Fruit fly (Drosophila melanogaster) whole organism, prepupa: Measurements from ENCODE around the gene CG13965.

Experiments used
- Blimp-1 ChIP-seq: fragments of 200-800 bp; sonication (Bioruptor generic); optimal IDR thresholded peaks from 3 replicates; lab custom pipeline; 2017; ENCODE audit warnings: missing biosample characterization, missing genetic modification characterization, mild to moderate bottlenecking, moderate library complexity, missing genetic modification reagents
- CG10631 ChIP-seq: fragments of 200-800 bp; sonication (Bioruptor generic); optimal IDR thresholded peaks from 2 replicates; lab custom pipeline; 2016; ENCODE audit warnings: missing biosample characterization, missing genetic modification characterization
- CG15336 ChIP-seq: fragments of 200-800 bp; sonication (Bioruptor generic); IDR thresholded peaks from 2 replicates; pipeline ENCODE4 v1.3.6; 2022; ENCODE audit warnings: missing biosample characterization, missing genetic modification characterization
- CG3032 ChIP-seq: fragments of 200-800 bp; optimal IDR thresholded peaks from 2 replicates; lab custom pipeline; 2019; ENCODE audit warnings: missing biosample characterization, mild to moderate bottlenecking, missing genetic modification characterization, moderate library complexity
- CG32006 ChIP-seq: fragments of 200-800 bp; sonication (Bioruptor generic); optimal IDR thresholded peaks from 3 replicates; lab custom pipeline; 2017; ENCODE audit warnings: missing biosample characterization, mild to moderate bottlenecking, missing genetic modification characterization
- CG3919 ChIP-seq: fragments of 200-800 bp; sonication (Bioruptor generic); optimal IDR thresholded peaks from 3 replicates; lab custom pipeline; 2016; ENCODE audit warnings: missing biosample characterization, missing genetic modification characterization
- CG4318 ChIP-seq: fragments of 200-800 bp; sonication (Bioruptor generic); optimal IDR thresholded peaks from 3 replicates; lab custom pipeline; 2017; ENCODE audit warnings: missing biosample characterization, mild to moderate bottlenecking, missing genetic modification characterization
- CG6163 ChIP-seq: fragments of 200-800 bp; sonication (Bioruptor generic); IDR thresholded peaks from 3 replicates; pipeline ENCODE4 v1.3.6; 2022; ENCODE audit warnings: missing biosample characterization, missing genetic modification characterization
- CG6792 ChIP-seq: fragments of 200-800 bp; sonication (Bioruptor generic); optimal IDR thresholded peaks from 3 replicates; lab custom pipeline; 2016; ENCODE audit warnings: missing biosample characterization, missing genetic modification characterization
- CG6808 ChIP-seq: fragments of 200-800 bp; sonication (Bioruptor generic); optimal IDR thresholded peaks from 3 replicates; lab custom pipeline; 2017; ENCODE audit warnings: missing biosample characterization, missing genetic modification characterization, mild to moderate bottlenecking, moderate library complexity, missing genetic modification reagents
- CG6854 ChIP-seq: fragments of 200-800 bp; sonication (Bioruptor generic); optimal IDR thresholded peaks from 2 replicates; lab custom pipeline; 2017; ENCODE audit warnings: missing biosample characterization, mild to moderate bottlenecking, missing genetic modification characterization
- CG8119 ChIP-seq: fragments of 200-800 bp; sonication (Bioruptor generic); IDR thresholded peaks from 3 replicates; pipeline ENCODE4 v1.3.6; 2022; ENCODE audit warnings: missing biosample characterization, missing genetic modification characterization
- CG8319 ChIP-seq: fragments of 200-800 bp; sonication (Bioruptor generic); optimal IDR thresholded peaks from 3 replicates; lab custom pipeline; 2016; ENCODE audit warnings: missing biosample characterization, missing genetic modification characterization
- Eip75B ChIP-seq: fragments of 200-800 bp; sonication (Bioruptor generic); optimal IDR thresholded peaks from 3 replicates; lab custom pipeline; 2016; ENCODE audit warnings: missing biosample characterization, missing genetic modification characterization
- Eip78C ChIP-seq: fragments of 200-800 bp; sonication (Bioruptor generic); peaks from one replicate; lab custom pipeline; 2016; ENCODE audit warnings: missing biosample characterization, missing genetic modification characterization
- Eip93F ChIP-seq: fragments of 200-800 bp; sonication (Bioruptor generic); optimal IDR thresholded peaks from 2 replicates; lab custom pipeline; 2016; ENCODE audit warnings: missing biosample characterization, mild to moderate bottlenecking, missing genetic modification characterization
- Ets96B ChIP-seq: fragments of 200-800 bp; optimal IDR thresholded peaks from 2 replicates; lab custom pipeline; 2019; ENCODE audit warnings: missing biosample characterization, mild to moderate bottlenecking, missing genetic modification characterization, moderate library complexity
- Hr38 ChIP-seq: sonication (Bioruptor generic); optimal IDR thresholded peaks from 2 replicates; lab custom pipeline; 2016; ENCODE audit warnings: missing biosample characterization, missing genetic modification characterization
- Hr39 ChIP-seq: fragments of 200-800 bp; sonication (Bioruptor generic); optimal IDR thresholded peaks from 2 replicates; lab custom pipeline; 2016; ENCODE audit warnings: missing biosample characterization, missing genetic modification characterization
- Hr4 ChIP-seq: fragments of 200-800 bp; sonication (Bioruptor generic); optimal IDR thresholded peaks from 3 replicates; lab custom pipeline; 2016; ENCODE audit warnings: missing biosample characterization, missing genetic modification characterization
- Smox ChIP-seq: fragments of 200-800 bp; sonication (Bioruptor generic); optimal IDR thresholded peaks from 3 replicates; lab custom pipeline; 2016; ENCODE audit warnings: missing biosample characterization, missing genetic modification characterization
- Sox102F ChIP-seq: fragments of 200-800 bp; sonication (Bioruptor generic); optimal IDR thresholded peaks from 2 replicates; lab custom pipeline; 2016; ENCODE audit warnings: missing biosample characterization, mild to moderate bottlenecking, missing genetic modification characterization
- Sox14 ChIP-seq: fragments of 200-800 bp; sonication (Bioruptor generic); optimal IDR thresholded peaks from 3 replicates; lab custom pipeline; 2016; ENCODE audit warnings: missing biosample characterization, missing genetic modification characterization
- acj6 ChIP-seq: fragments of 200-800 bp; sonication (Bioruptor generic); optimal IDR thresholded peaks from 3 replicates; lab custom pipeline; 2016; ENCODE audit warnings: missing biosample characterization, missing genetic modification characterization
- cyc ChIP-seq: fragments of 200-800 bp; sonication (Bioruptor generic); optimal IDR thresholded peaks from 3 replicates; lab custom pipeline; 2016; ENCODE audit warnings: missing biosample characterization, missing genetic modification characterization
- dsx ChIP-seq: fragments of 200-800 bp; optimal IDR thresholded peaks from 3 replicates; lab custom pipeline; 2019; ENCODE audit warnings: missing biosample characterization, mild to moderate bottlenecking, missing genetic modification characterization, moderate library complexity; ENCODE audit not compliant: poor library complexity, severe bottlenecking
- eg ChIP-seq: fragments of 200-800 bp; sonication (Bioruptor generic); IDR thresholded peaks from 3 replicates; pipeline ENCODE4 v1.3.6; 2022; ENCODE audit warnings: missing biosample characterization, missing genetic modification characterization
- esn ChIP-seq: fragments of 200-800 bp; sonication (Bioruptor generic); optimal IDR thresholded peaks from 2 replicates; lab custom pipeline; 2016; ENCODE audit warnings: missing biosample characterization, mild to moderate bottlenecking, missing genetic modification characterization, moderate library complexity
- fkh ChIP-seq: fragments of 200-800 bp; sonication (Bioruptor generic); optimal IDR thresholded peaks from 3 replicates; lab custom pipeline; 2017; ENCODE audit warnings: missing biosample characterization, mild to moderate bottlenecking, missing genetic modification characterization, moderate library complexity
- net ChIP-seq: fragments of 200-800 bp; sonication (Bioruptor generic); optimal IDR thresholded peaks from 3 replicates; lab custom pipeline; 2016; ENCODE audit warnings: missing biosample characterization, missing genetic modification characterization
- spab ChIP-seq: fragments of 200-800 bp; sonication (Bioruptor generic); optimal IDR thresholded peaks from 2 replicates; lab custom pipeline; 2017; ENCODE audit warnings: missing biosample characterization, mild to moderate bottlenecking, missing genetic modification characterization, missing genetic modification reagents
- ss ChIP-seq, 2 experiments: fragments of 200-800 bp; sonication (Bioruptor generic); optimal IDR thresholded peaks; 2 replicates in 1 of 2; 3 replicates in 1 of 2; lab custom pipeline; 2017 to 2018; ENCODE audit warnings: mild to moderate bottlenecking in 2 of 2, missing biosample characterization in 2 of 2, missing genetic modification characterization in 2 of 2, moderate library complexity in 1 of 2
- svp ChIP-seq: fragments of 200-800 bp; sonication (Bioruptor generic); peaks from one replicate; lab custom pipeline; 2016; ENCODE audit warnings: missing biosample characterization, missing genetic modification characterization
- topi ChIP-seq: fragments of 200-800 bp; sonication (Bioruptor generic); optimal IDR thresholded peaks from 3 replicates; lab custom pipeline; 2016; ENCODE audit warnings: missing biosample characterization, missing genetic modification characterization
- vri ChIP-seq: fragments of 200-800 bp; sonication (Bioruptor generic); optimal IDR thresholded peaks from 3 replicates; lab custom pipeline; 2016; ENCODE audit warnings: missing biosample characterization, mild to moderate bottlenecking, missing genetic modification characterization

Gene CG13965

dm6 chr2L:19923786-19924185, 38.4 kb downstream of the CG13965 start:
- no peak for TF ChIP-seq CG6792 (GFP tag; lab: Kevin White, UChicago)
- no peak for TF ChIP-seq Blimp-1 (GFP tag; lab: Kevin White, UChicago)
- no peak for TF ChIP-seq esn (GFP tag; lab: Kevin White, UChicago)
- no peak for TF ChIP-seq CG3032 (tag; lab: Kevin White, UChicago)
- TF ChIP-seq Smox (GFP tag; lab: Kevin White, UChicago) = no peak
- TF ChIP-seq CG4318 = no peak
- TF ChIP-seq Hr39 = no peak
- no peak for TF ChIP-seq acj6 (GFP tag; lab: Kevin White, UChicago)
- TF ChIP-seq Sox102F (GFP tag; lab: Kevin White, UChicago) = no peak
- TF ChIP-seq CG6163 (GFP tag; lab: Robert Waterston, UW) = no peak
- TF ChIP-seq, all 60 proteins: peak for 0

dm6 chr2L:19917860-19918259, 44.3 kb downstream of the CG13965 start:
- TF ChIP-seq net = no peak
- TF ChIP-seq vri (GFP tag; lab: Kevin White, UChicago) = no peak
- no peak for TF ChIP-seq CG6854 (GFP tag; lab: Kevin White, UChicago)
- TF ChIP-seq CG8119 (GFP tag; lab: Robert Waterston, UW) = 0 out of 3 replicates have a peak, but pooled peaks have one; percentile 15
- no peak for TF ChIP-seq CG32006 (GFP tag; lab: Kevin White, UChicago)
- no peak for TF ChIP-seq ss (GFP tag; optimal IDR thresholded peaks at IDR 0.05; lab: Kevin White, UChicago)
- TF ChIP-seq Sox14 (GFP tag; lab: Kevin White, UChicago) = no peak
- no peak for TF ChIP-seq Hr39
- no peak for TF ChIP-seq CG6808
- peak; percentile 59 for TF ChIP-seq Eip78C
- TF ChIP-seq spab (GFP tag; lab: Kevin White, UChicago) = no peak
- no peak for TF ChIP-seq dsx (GFP tag; lab: Kevin White, UChicago)
- TF ChIP-seq eg (GFP tag; lab: Robert Waterston, UW) = no peak
- TF ChIP-seq, all 60 proteins: peak for 2

dm6 chr2L:19916982-19917381, 45.2 kb downstream of the CG13965 start:
- TF ChIP-seq Ets96B (tag; lab: Kevin White, UChicago) (no peak), Eip75B (GFP tag; lab: Kevin White, UChicago) (no peak), Sox102F (GFP tag; lab: Kevin White, UChicago) (no peak), Eip93F (GFP tag; lab: Kevin White, UChicago) (no peak), fkh (GFP tag; lab: Kevin White, UChicago) (no peak), CG6163 (GFP tag; lab: Robert Waterston, UW) (0 out of 3 replicates have a peak, but pooled peaks have one; percentile 8), eg (GFP tag; lab: Robert Waterston, UW) (no peak), Eip78C (peak; percentile 39), CG6792 (GFP tag; lab: Kevin White, UChicago) (no peak), dsx (GFP tag; lab: Kevin White, UChicago) (no peak)

dm6 chr2L:19915195-19915594, 47.0 kb downstream of the CG13965 start:
- TF ChIP-seq acj6 (GFP tag; lab: Kevin White, UChicago) (no peak), topi (no peak), CG10631 (no peak), Eip93F (GFP tag; lab: Kevin White, UChicago) (no peak), spab (GFP tag; lab: Kevin White, UChicago) (no peak), Hr38 (GFP tag; lab: Kevin White, UChicago) (no peak), CG6792 (GFP tag; lab: Kevin White, UChicago) (no peak), CG3919 (GFP tag; lab: Kevin White, UChicago) (no peak), Hr4 (no peak), cyc (GFP tag; lab: Kevin White, UChicago) (no peak), CG8319 (no peak), Blimp-1 (GFP tag; lab: Kevin White, UChicago) (no peak), svp (GFP tag; lab: Kevin White, UChicago) (peak; percentile 39), CG15336 (GFP tag; lab: Robert Waterston, UW) (0 out of 2 replicates have a peak, but pooled peaks have one; percentile 12)
